Worm (Caenorhabditis elegans) whole organism, young adult: ENCODE data around the gene srlf-35.

Experiments used
- B0019.2 ChIP-seq: fragments of 200-800 bp; sonication (Bioruptor generic); conservative IDR thresholded peaks from 2 replicates; pipeline ENCODE4 v1.3.6; 2022; ENCODE audit warnings: missing genetic modification reagents, missing genetic modification characterization, missing compliant biosample characterization
- lin-54 ChIP-seq: fragments of 200-800 bp; sonication (Bioruptor generic); optimal IDR thresholded peaks from 2 replicates; lab custom pipeline; 2018; ENCODE audit warnings: mild to moderate bottlenecking, missing genetic modification characterization, missing compliant biosample characterization

- no peak for TF ChIP-seq lin-54 (GFP tag; lab: Kevin White, UChicago)
- no peak for TF ChIP-seq B0019.2 (GFP tag; lab: Robert Waterston, UW)
Measured at ce11 chrV:534176-534575, 30.3 kb downstream of the srlf-35 start, which contains the start of gene nhr-132.
